Fruit fly (Drosophila melanogaster): ENCODE results near the gene CG3604.

Gene CG3604

DNA sequence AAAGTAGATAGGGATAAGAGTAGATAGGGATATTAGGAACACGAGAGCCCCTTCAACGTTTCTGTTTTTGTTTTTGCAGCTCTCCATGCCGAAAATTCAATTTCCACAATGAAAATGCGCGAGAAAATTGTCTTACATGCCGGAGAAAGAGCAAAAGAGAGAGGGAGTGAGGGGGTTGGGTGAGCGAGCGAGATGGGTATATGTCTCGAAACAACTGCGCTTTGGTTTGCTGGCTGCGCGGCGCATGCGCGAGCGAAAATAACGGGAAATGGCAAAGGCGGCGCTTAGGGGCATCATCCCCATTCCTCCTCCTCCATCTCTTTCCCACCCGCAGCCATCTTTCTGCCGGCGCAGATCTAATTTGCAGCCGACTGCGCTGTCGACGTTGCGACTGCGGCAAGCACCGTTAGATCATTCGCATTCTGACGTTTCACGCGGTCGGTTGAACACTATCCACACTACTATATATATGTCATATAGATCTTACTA, 35.3 kb downstream of the CG3604 start, which contains the start of gene Drgx:
Gene Drgx (plus strand): TSS at position 439 of the 489 bp plus-strand sequence.
- TF ChIP-seq CG3919 (GFP tag; optimal IDR thresholded peaks at IDR 0.05) = no peak
- TF ChIP-seq CG6163 (GFP tag; IDR thresholded peaks at IDR 0.05) = 0 out of 3 replicates have a peak, but pooled peaks have one; percentile 11

DNA sequence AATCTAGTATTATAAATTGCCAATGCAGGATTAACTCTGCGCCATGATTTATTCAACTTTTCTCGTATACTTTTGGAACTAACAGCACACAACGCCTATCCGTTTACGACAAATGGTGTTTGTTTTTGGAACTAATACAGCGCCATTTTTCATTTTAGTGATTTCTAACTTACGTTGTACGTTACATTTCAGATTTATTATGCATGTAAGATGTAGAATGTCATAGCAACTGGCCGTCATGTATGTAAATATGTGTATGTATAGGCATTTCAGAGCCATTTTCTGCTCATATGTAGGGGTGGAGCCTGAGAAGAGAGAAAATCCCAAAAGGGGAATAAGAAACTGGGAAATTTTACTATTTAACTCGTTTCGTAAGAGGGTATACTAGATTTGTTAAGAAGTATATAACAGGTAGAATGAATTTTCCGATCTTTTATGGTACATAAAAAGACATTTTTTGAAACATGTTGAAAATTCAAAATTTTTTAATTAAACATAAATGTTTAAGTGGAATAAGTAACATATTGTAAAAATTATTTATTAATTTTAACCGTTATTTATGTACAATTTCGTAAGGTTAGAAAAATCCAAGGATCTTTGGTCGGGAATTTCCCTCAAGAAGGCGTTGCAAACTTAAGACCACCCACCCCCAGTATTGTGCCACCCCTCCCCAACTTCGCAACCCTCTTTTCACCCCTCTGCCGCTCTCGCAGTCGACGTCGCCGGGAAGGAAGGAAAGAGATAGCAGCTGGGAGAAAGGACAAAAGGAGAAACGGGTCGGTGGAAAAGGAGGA, 40.1 kb downstream of the CG3604 start:
- peak; percentile 75 for TF ChIP-seq CG8119 (GFP tag; IDR thresholded peaks at IDR 0.05)
- TF ChIP-seq Met (GFP tag; optimal IDR thresholded peaks at IDR 0.05) = no peak
- TF ChIP-seq dsx (GFP tag; optimal IDR thresholded peaks at IDR 0.05; ENCODE audit: poor library complexity, severe bottlenecking) = no peak
- TF ChIP-seq Ets96B (tag; optimal IDR thresholded peaks at IDR 0.05) = peak; percentile 22
- no peak for TF ChIP-seq CG11294 (GFP tag; IDR thresholded peaks at IDR 0.05)
- TF ChIP-seq CG7368 (GFP tag; optimal IDR thresholded peaks at IDR 0.05) = no peak
- TF ChIP-seq Lpt (GFP tag; optimal IDR thresholded peaks at IDR 0.05) = peak; percentile 8
- TF ChIP-seq Ets21C (GFP tag; optimal IDR thresholded peaks at IDR 0.05) = peak; percentile 1
- TF ChIP-seq fd85E (GFP tag; optimal IDR thresholded peaks at IDR 0.05) = no peak
- no peak for TF ChIP-seq CG8632 (GFP tag; optimal IDR thresholded peaks at IDR 0.05)
- TF ChIP-seq esn (GFP tag; optimal IDR thresholded peaks at IDR 0.05) = peak; percentile 19
- no peak for TF ChIP-seq Sox15 (GFP tag; optimal IDR thresholded peaks at IDR 0.05)
- TF ChIP-seq OdsH (GFP tag; optimal IDR thresholded peaks at IDR 0.05) = peak; percentile 18
- no peak for TF ChIP-seq Hr38 (GFP tag; optimal IDR thresholded peaks at IDR 0.05)
- TF ChIP-seq vri (GFP tag; optimal IDR thresholded peaks at IDR 0.05) = no peak
- TF ChIP-seq spab (GFP tag; optimal IDR thresholded peaks at IDR 0.05) = peak; percentile 3
- TF ChIP-seq CG4318 (GFP tag; optimal IDR thresholded peaks at IDR 0.05) = peak; percentile 0
- TF ChIP-seq Hr39 (GFP tag; optimal IDR thresholded peaks at IDR 0.05) = peak; percentile 53
- TF ChIP-seq CG3032 (tag; optimal IDR thresholded peaks at IDR 0.05) = peak; percentile 28
- TF ChIP-seq CG11902 (GFP tag; optimal IDR thresholded peaks at IDR 0.05) = no peak
- TF ChIP-seq CG32006 (GFP tag; optimal IDR thresholded peaks at IDR 0.05) = peak; percentile 62
- no peak for TF ChIP-seq pdm3 (GFP tag; optimal IDR thresholded peaks at IDR 0.05)
- TF ChIP-seq CG10631 (GFP tag; optimal IDR thresholded peaks at IDR 0.05) = peak; percentile 32
- TF ChIP-seq salr (GFP tag; optimal IDR thresholded peaks at IDR 0.05) = no peak
- no peak for TF ChIP-seq CG16779 (tag; optimal IDR thresholded peaks at IDR 0.05)
- TF ChIP-seq CG31627 (GFP tag; optimal IDR thresholded peaks at IDR 0.05) = peak; percentile 59
- TF ChIP-seq acj6 (GFP tag; optimal IDR thresholded peaks at IDR 0.05) = peak; percentile 16
- TF ChIP-seq CG1621 (tag; optimal IDR thresholded peaks at IDR 0.05) = no peak
- TF ChIP-seq CG8319 (GFP tag; optimal IDR thresholded peaks at IDR 0.05) = no peak
- peak; percentile 68 for TF ChIP-seq eg (GFP tag; IDR thresholded peaks at IDR 0.05)
- TF ChIP-seq CG34406 (GFP tag; optimal IDR thresholded peaks at IDR 0.05) = no peak
- TF ChIP-seq CG11762 (GFP tag; optimal IDR thresholded peaks at IDR 0.05; ENCODE audit: insufficient read depth) = no peak
- no peak for TF ChIP-seq dac (GFP tag; optimal IDR thresholded peaks at IDR 0.05)
- no peak for TF ChIP-seq CG6792 (GFP tag; optimal IDR thresholded peaks at IDR 0.05)
- TF ChIP-seq Smox (GFP tag; optimal IDR thresholded peaks at IDR 0.05) = no peak
- TF ChIP-seq topi (GFP tag; optimal IDR thresholded peaks at IDR 0.05) = peak; percentile 18
- TF ChIP-seq CG10669 (GFP tag; optimal IDR thresholded peaks at IDR 0.05) = no peak
- TF ChIP-seq Eip78C (GFP tag) = peak; percentile 60
- no peak for TF ChIP-seq fd59A (GFP tag; optimal IDR thresholded peaks at IDR 0.05)
- peak; percentile 60 for TF ChIP-seq CG15336 (GFP tag; IDR thresholded peaks at IDR 0.05)
- TF ChIP-seq CG6163 (GFP tag; IDR thresholded peaks at IDR 0.05) = 0 out of 3 replicates have a peak, but pooled peaks have one; percentile 17
- no peak for TF ChIP-seq Sox14 (GFP tag; optimal IDR thresholded peaks at IDR 0.05)
- no peak for TF ChIP-seq CG6808 (GFP tag; optimal IDR thresholded peaks at IDR 0.05)
- peak; percentile 19 for TF ChIP-seq CG3919 (GFP tag; optimal IDR thresholded peaks at IDR 0.05)
- peak; percentile 52 for TF ChIP-seq fkh (GFP tag; optimal IDR thresholded peaks at IDR 0.05)
- peak; percentile 13 for TF ChIP-seq achi (GFP tag; optimal IDR thresholded peaks at IDR 0.05)
- no peak for TF ChIP-seq ss (GFP tag; optimal IDR thresholded peaks at IDR 0.05)
